Fruit fly (Drosophila melanogaster) whole organism, wandering third instar larva: Measurements from ENCODE around the gene CG18764.

Experiments used
- Abd-B ChIP-seq: fragments of >200 bp; optimal IDR thresholded peaks from 2 replicates; lab custom pipeline; 2017; ENCODE audit warnings: missing biosample characterization, missing genetic modification characterization
- CG9705 ChIP-seq: fragments of 200-800 bp; sonication (Bioruptor generic); optimal IDR thresholded peaks from 2 replicates; lab custom pipeline; 2018; ENCODE audit warnings: missing biosample characterization, mild to moderate bottlenecking, missing genetic modification characterization
- Dfd ChIP-seq: fragments of >200 bp; optimal IDR thresholded peaks from 2 replicates; lab custom pipeline; 2017; ENCODE audit warnings: missing biosample characterization, missing genetic modification characterization
- Dif ChIP-seq: fragments of 200-275, 200-300 bp; sonication (Bioruptor generic); optimal IDR thresholded peaks from 2 replicates; lab custom pipeline; 2018; ENCODE audit warnings: missing biosample characterization, missing genetic modification characterization; ENCODE audit not compliant: partially characterized antibody
- GATAd ChIP-seq: sonication (Bioruptor generic); optimal IDR thresholded peaks from 2 replicates; lab custom pipeline; 2016; ENCODE audit warnings: missing biosample characterization, missing genetic modification characterization
- Hnf4 ChIP-seq: fragments of 200-800 bp; sonication (Bioruptor generic); optimal IDR thresholded peaks from 2 replicates; lab custom pipeline; 2016; ENCODE audit warnings: missing biosample characterization, mild to moderate bottlenecking, missing genetic modification characterization
- Hr78 ChIP-seq: fragments of >200 bp; optimal IDR thresholded peaks from 2 replicates; lab custom pipeline; 2017; ENCODE audit warnings: missing biosample characterization, missing genetic modification characterization
- Jra ChIP-seq: sonication (Bioruptor generic); optimal IDR thresholded peaks from 2 replicates; lab custom pipeline; 2016; ENCODE audit warnings: missing biosample characterization, missing genetic modification characterization
- Mio ChIP-seq: sonication (Bioruptor generic); optimal IDR thresholded peaks from 2 replicates; lab custom pipeline; 2016; ENCODE audit warnings: missing biosample characterization, missing genetic modification characterization
- Myc ChIP-seq: fragments of >200 bp; optimal IDR thresholded peaks from 2 replicates; lab custom pipeline; 2017
- OdsH ChIP-seq: fragments of 200-800 bp; sonication (Bioruptor generic); optimal IDR thresholded peaks from 2 replicates; lab custom pipeline; 2016; ENCODE audit warnings: missing biosample characterization, mild to moderate bottlenecking, missing genetic modification characterization
- Sp1 ChIP-seq: fragments of 200-800 bp; sonication (Bioruptor generic); optimal IDR thresholded peaks from 3 replicates; lab custom pipeline; 2019; ENCODE audit warnings: missing biosample characterization, mild to moderate bottlenecking, missing genetic modification characterization, moderate library complexity
- Vsx2 ChIP-seq: fragments of 200-300, 225-300 bp; sonication (Bioruptor generic); optimal IDR thresholded peaks from 2 replicates; lab custom pipeline; 2018; ENCODE audit warnings: missing biosample characterization, missing genetic modification characterization; ENCODE audit not compliant: partially characterized antibody
- br ChIP-seq: fragments of 200-800 bp; sonication (Bioruptor generic); optimal IDR thresholded peaks from 2 replicates; lab custom pipeline; 2016; ENCODE audit warnings: missing biosample characterization, missing genetic modification characterization
- dl ChIP-seq, 2 experiments: fragments of 175-275, 200-275 bp in 1 of 2; fragments of 200-275 bp in 1 of 2; sonication (Bioruptor generic); optimal IDR thresholded peaks; lab custom pipeline; 2018; ENCODE audit warnings: mild to moderate bottlenecking in 2 of 2, missing biosample characterization in 2 of 2, missing genetic modification characterization in 2 of 2, moderate library complexity in 2 of 2; ENCODE audit not compliant: partially characterized antibody in 2 of 2, insufficient read depth in 1 of 2
- dsf ChIP-seq: sonication (Bioruptor generic); optimal IDR thresholded peaks from 2 replicates; lab custom pipeline; 2016; ENCODE audit warnings: missing biosample characterization, missing genetic modification characterization, borderline replicate concordance
- ey ChIP-seq: fragments of 200-800 bp; sonication (Bioruptor generic); optimal IDR thresholded peaks from 2 replicates; lab custom pipeline; 2016; ENCODE audit warnings: missing biosample characterization, missing genetic modification characterization
- foxo ChIP-seq, 2 experiments: fragments of 200-800 bp; sonication (Bioruptor generic); optimal IDR thresholded peaks; 2 replicates in 1 of 2; 3 replicates in 1 of 2; lab custom pipeline; 2016 to 2017; ENCODE audit warnings: missing biosample characterization in 2 of 2, missing genetic modification characterization in 2 of 2
- fru ChIP-seq: fragments of 200-800 bp; sonication (Bioruptor generic); optimal IDR thresholded peaks from 3 replicates; lab custom pipeline; 2016; ENCODE audit warnings: missing biosample characterization, mild to moderate bottlenecking, missing genetic modification characterization
- h ChIP-seq: fragments of 200-800 bp; sonication (Bioruptor generic); optimal IDR thresholded peaks from 3 replicates; lab custom pipeline; 2016; ENCODE audit warnings: missing biosample characterization, mild to moderate bottlenecking, missing genetic modification characterization
- jim ChIP-seq: fragments of 175-275, 200-325 bp; sonication (Bioruptor generic); optimal IDR thresholded peaks from 2 replicates; lab custom pipeline; 2016; ENCODE audit warnings: missing biosample characterization, mild to moderate bottlenecking, missing genetic modification characterization
- pan ChIP-seq: fragments of >200 bp; optimal IDR thresholded peaks from 2 replicates; lab custom pipeline; 2017
- psq ChIP-seq: fragments of 200-800 bp; sonication (Bioruptor generic); optimal IDR thresholded peaks from 3 replicates; lab custom pipeline; 2017; ENCODE audit warnings: missing biosample characterization, mild to moderate bottlenecking, missing genetic modification characterization, moderate library complexity
- rgr ChIP-seq: fragments of 200-800 bp; sonication (Bioruptor generic); optimal IDR thresholded peaks from 3 replicates; lab custom pipeline; 2016; ENCODE audit warnings: missing biosample characterization, mild to moderate bottlenecking, missing genetic modification characterization
- sage ChIP-seq: fragments of 200-800 bp; sonication (Bioruptor generic); optimal IDR thresholded peaks from 2 replicates; lab custom pipeline; 2016; ENCODE audit warnings: missing biosample characterization, mild to moderate bottlenecking, missing genetic modification characterization
- sv ChIP-seq: fragments of 200-800 bp; sonication (Bioruptor generic); optimal IDR thresholded peaks from 3 replicates; lab custom pipeline; 2016; ENCODE audit warnings: missing biosample characterization, missing genetic modification characterization
- tai ChIP-seq: sonication (Bioruptor generic); optimal IDR thresholded peaks from 2 replicates; lab custom pipeline; 2016; ENCODE audit warnings: missing biosample characterization, missing genetic modification characterization
- usp ChIP-seq: fragments of >200 bp; optimal IDR thresholded peaks from 2 replicates; lab custom pipeline; 2017; ENCODE audit warnings: missing biosample characterization, missing genetic modification characterization
- woc ChIP-seq: sonication (Bioruptor generic); optimal IDR thresholded peaks from 2 replicates; lab custom pipeline; 2016; ENCODE audit warnings: missing biosample characterization, mild to moderate bottlenecking, missing genetic modification characterization

CG18764 gene

dm6 chr3R:11595523-11595922, 31.2 kb upstream of the CG18764 start:
- TF ChIP-seq Vsx2, result no peak
- no peak for TF ChIP-seq Dfd (GFP tag; lab: Kevin White, UChicago)
- no peak for TF ChIP-seq rgr
- no peak for TF ChIP-seq br (GFP tag; lab: Kevin White, UChicago)
- no peak for TF ChIP-seq Mio (GFP tag; lab: Kevin White, UChicago)
- no peak for TF ChIP-seq Abd-B (GFP tag; lab: Kevin White, UChicago)
- TF ChIP-seq Hnf4, result no peak
- TF ChIP-seq Sp1, result no peak
- no peak for TF ChIP-seq h (GFP tag; lab: Kevin White, UChicago)
- TF ChIP-seq woc (GFP tag; lab: Kevin White, UChicago), result no peak
- TF ChIP-seq GATAd (GFP tag; lab: Kevin White, UChicago), result no peak
- TF ChIP-seq Jra (GFP tag; lab: Kevin White, UChicago), result no peak
- TF ChIP-seq Hr78 (GFP tag; lab: Kevin White, UChicago), result no peak
- TF ChIP-seq dl (GFP tag; optimal IDR thresholded peaks at IDR 0.05; lab: Kevin White, UChicago; ENCODE audit: insufficient read depth in 1 of 2, partially characterized antibody in 2 of 2), result no peak

dm6 chr3R:11603136-11603535, 23.6 kb upstream of the CG18764 start:
- TF ChIP-seq Myc (lab: Kevin White, UChicago) (no peak), psq (no peak), jim (GFP tag; lab: Kevin White, UChicago) (no peak), Sp1 (no peak), rgr (no peak), Vsx2 (no peak), ey (GFP tag; lab: Kevin White, UChicago) (no peak), OdsH (GFP tag; lab: Kevin White, UChicago) (no peak), Mio (GFP tag; lab: Kevin White, UChicago) (no peak), tai (GFP tag; lab: Kevin White, UChicago) (no peak), fru (GFP tag; lab: Kevin White, UChicago) (no peak), dsf (no peak), sage (GFP tag; lab: Kevin White, UChicago) (no peak), sv (GFP tag; lab: Kevin White, UChicago) (no peak), Jra (GFP tag; lab: Kevin White, UChicago) (no peak), Dfd (GFP tag; lab: Kevin White, UChicago) (no peak), pan (lab: Kevin White, UChicago) (no peak)

dm6 chr3R:11604654-11605436, 21.8 kb upstream of the CG18764 start:
- TF ChIP-seq Dif (GFP tag; lab: Kevin White, UChicago) (peak; percentile 94), tai (GFP tag; lab: Kevin White, UChicago) (no peak), ey (GFP tag; lab: Kevin White, UChicago) (no peak), Vsx2 (peak; percentile 81), h (GFP tag; lab: Kevin White, UChicago) (no peak), dl (GFP tag; optimal IDR thresholded peaks at IDR 0.05; lab: Kevin White, UChicago; ENCODE audit: insufficient read depth in 1 of 2, partially characterized antibody in 2 of 2) (peak; percentile 87 to 88)

dm6 chr3R:11606679-11607078, 20.0 kb upstream of the CG18764 start:
- TF ChIP-seq Jra (GFP tag; lab: Kevin White, UChicago) (no peak), GATAd (GFP tag; lab: Kevin White, UChicago) (no peak), Dfd (GFP tag; lab: Kevin White, UChicago) (no peak), Sp1 (no peak), Hnf4 (no peak), fru (GFP tag; lab: Kevin White, UChicago) (no peak), dl (GFP tag; optimal IDR thresholded peaks at IDR 0.05; lab: Kevin White, UChicago; ENCODE audit: insufficient read depth in 1 of 2, partially characterized antibody in 2 of 2) (no peak), Mio (GFP tag; lab: Kevin White, UChicago) (no peak), CG9705 (no peak), Vsx2 (no peak), foxo (GFP tag; optimal IDR thresholded peaks at IDR 0.05; lab: Kevin White, UChicago) (no peak)

dm6 chr3R:11612467-11612866, 14.2 kb upstream of the CG18764 start:
- TF ChIP-seq h (GFP tag; lab: Kevin White, UChicago) (no peak), dl (GFP tag; optimal IDR thresholded peaks at IDR 0.05; lab: Kevin White, UChicago; ENCODE audit: insufficient read depth in 1 of 2, partially characterized antibody in 2 of 2) (no peak), Abd-B (GFP tag; lab: Kevin White, UChicago) (no peak), usp (GFP tag; lab: Kevin White, UChicago) (no peak), sv (GFP tag; lab: Kevin White, UChicago) (no peak)
